Worm (Caenorhabditis elegans) whole organism, L2 larva: ENCODE results near the gene W03F9.11.

Experiments used
- R02D3.7 ChIP-seq: fragments of 150-350 bp; optimal IDR thresholded peaks from 2 replicates; lab custom pipeline; 2014; ENCODE audit warnings: missing biosample characterization, missing genetic modification characterization
- ceh-16 ChIP-seq: fragments of 150-350 bp; optimal IDR thresholded peaks from 2 replicates; lab custom pipeline; 2014; ENCODE audit warnings: missing biosample characterization, missing genetic modification characterization
- unc-55 ChIP-seq: fragments of 150-350 bp; sonication (generic microtip); optimal IDR thresholded peaks from 3 replicates; lab custom pipeline; 2014; ENCODE audit warnings: missing biosample characterization, missing genetic modification reagents, missing genetic modification characterization

- no peak for TF ChIP-seq R02D3.7 (tag; lab: Kevin White, UChicago)
- no peak for TF ChIP-seq ceh-16
- TF ChIP-seq unc-55 (GFP tag; lab: Kevin White, UChicago): no peak
Observed at ce11 chrV:116243-116642, 24.9 kb downstream of the W03F9.11 start.
